Worm (Caenorhabditis elegans) whole organism, late embryonic: ENCODE measurements around the gene F55F10.3.

Source experiments
- ceh-31 ChIP-seq: sonication (generic microtip); optimal IDR thresholded peaks from 2 replicates; lab custom pipeline; 2016; ENCODE audit warnings: missing genetic modification characterization, missing compliant biosample characterization
- ceh-34 ChIP-seq: sonication (generic microtip); optimal IDR thresholded peaks from 2 replicates; lab custom pipeline; 2016; ENCODE audit warnings: mild to moderate bottlenecking, missing genetic modification characterization, missing compliant biosample characterization
- ets-4 ChIP-seq: sonication (generic microtip); optimal IDR thresholded peaks from 2 replicates; lab custom pipeline; 2016; ENCODE audit warnings: missing genetic modification characterization, missing compliant biosample characterization
- gmeb-2 ChIP-seq: sonication (generic microtip); optimal IDR thresholded peaks from 2 replicates; lab custom pipeline; 2016; ENCODE audit warnings: missing genetic modification characterization, inconsistent platforms, missing compliant biosample characterization
- hlh-30 ChIP-seq: sonication (generic microtip); optimal IDR thresholded peaks from 2 replicates; lab custom pipeline; 2017; ENCODE audit warnings: antibody characterized with exemption, missing genetic modification characterization, missing compliant biosample characterization; ENCODE audit not compliant: insufficient read depth
- nhr-232 ChIP-seq: sonication (generic microtip); optimal IDR thresholded peaks from 2 replicates; lab custom pipeline; 2016; ENCODE audit warnings: missing genetic modification characterization, missing compliant biosample characterization
- sox-2 ChIP-seq: fragments of 200-800 bp; sonication (Bioruptor generic); IDR thresholded peaks from 2 replicates; pipeline ENCODE4 v1.3.6; 2022; ENCODE audit warnings: missing genetic modification reagents, missing genetic modification characterization, missing compliant biosample characterization

The F55F10.3 gene

DNA sequence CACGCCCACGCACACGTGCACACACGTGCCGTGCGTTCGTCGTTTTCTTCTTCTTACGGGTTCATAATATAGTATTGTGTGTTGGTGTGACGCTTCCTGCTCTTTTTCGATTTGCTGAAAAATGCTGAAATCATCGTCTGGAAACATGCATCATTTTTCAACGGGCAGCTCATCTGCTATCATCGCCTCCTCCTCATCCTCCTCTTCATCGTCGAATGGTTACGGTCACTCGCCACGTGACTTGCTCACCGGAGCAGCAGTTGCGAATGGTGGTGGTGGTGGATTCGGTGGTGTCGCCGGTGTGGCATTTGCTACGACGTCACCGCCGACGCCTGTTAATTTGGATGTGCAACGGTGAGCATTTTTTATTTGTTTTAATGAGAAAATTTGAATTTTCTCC, 49.0 kb downstream of the F55F10.3 start:
- no peak for TF ChIP-seq ceh-34 (tag; lab: Kevin White, UChicago)
- no peak for TF ChIP-seq nhr-232
- no peak for TF ChIP-seq sox-2 (GFP tag; lab: Robert Waterston, UW)
- TF ChIP-seq hlh-30 (tag; lab: Kevin White, UChicago): peak; percentile 45
- no peak for TF ChIP-seq ceh-31 (tag; lab: Kevin White, UChicago)
- no peak for TF ChIP-seq gmeb-2 (tag; lab: Kevin White, UChicago)
- no peak for TF ChIP-seq ets-4 (tag; lab: Kevin White, UChicago)
